Worm (Caenorhabditis elegans): Measurements from ENCODE around the gene srbc-39.

DNA sequence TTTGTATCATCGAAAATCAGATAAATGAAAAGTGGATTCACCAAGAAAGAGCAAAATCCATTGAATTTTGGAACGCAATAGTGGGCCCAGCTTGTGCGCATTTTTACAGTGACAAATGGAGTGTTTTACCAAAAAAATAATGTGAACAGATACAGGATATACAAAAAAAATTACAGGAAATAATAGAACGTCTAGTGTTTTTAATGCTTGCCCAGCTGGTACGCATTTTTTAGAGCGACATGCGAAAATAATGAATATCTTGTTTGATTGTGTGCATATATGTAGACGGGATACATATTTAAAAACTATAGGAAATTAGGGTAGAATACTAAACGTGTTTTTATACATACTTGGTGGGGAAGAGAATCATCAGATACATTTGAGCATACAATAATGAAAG is 27.3 kb downstream of the srbc-39 start, which contains the start of gene srj-25:
- TF ChIP-seq nhr-23 (tag; optimal IDR thresholded peaks at IDR 0.05) = no peak
- no peak for TF ChIP-seq nhr-10 (tag; optimal IDR thresholded peaks at IDR 0.05)
- TF ChIP-seq snpc-4 (tag; optimal IDR thresholded peaks at IDR 0.05) = no peak
- no peak for TF ChIP-seq ztf-4 (tag; optimal IDR thresholded peaks at IDR 0.05)
- TF ChIP-seq nhr-25 (tag; optimal IDR thresholded peaks at IDR 0.05) = no peak
- no peak for TF ChIP-seq ztf-1 (GFP tag; conservative IDR thresholded peaks at IDR 0.05)
- TF ChIP-seq nhr-11 (tag; optimal IDR thresholded peaks at IDR 0.05) = no peak
- no peak for TF ChIP-seq nhr-129 (tag; optimal IDR thresholded peaks at IDR 0.05)
- TF ChIP-seq nhr-237 (tag; optimal IDR thresholded peaks at IDR 0.05) = no peak
- TF ChIP-seq lin-39 (tag; optimal IDR thresholded peaks at IDR 0.05) = no peak
- TF ChIP-seq blmp-1 (tag; optimal IDR thresholded peaks at IDR 0.05; ENCODE audit: insufficient read depth) = no peak
- no peak for TF ChIP-seq ama-1 (optimal IDR thresholded peaks at IDR 0.05)
